Worm (Caenorhabditis elegans) whole organism, young adult: ENCODE results near the gene Y39A1C.1.

Experiments used
- B0035.1 ChIP-seq: sonication (generic microtip); optimal IDR thresholded peaks from 2 replicates; lab custom pipeline; 2016; ENCODE audit warnings: missing genetic modification characterization, mild to moderate bottlenecking, missing compliant biosample characterization, missing genotype, missing genetic modification reagents
- B0261.1 ChIP-seq: sonication (generic microtip); optimal IDR thresholded peaks from 2 replicates; lab custom pipeline; 2016; ENCODE audit warnings: mild to moderate bottlenecking, missing genetic modification characterization, moderate library complexity, missing compliant biosample characterization
- D2030.7 ChIP-seq: fragments of 200-800 bp; sonication (Bioruptor generic); IDR thresholded peaks from 2 replicates; pipeline ENCODE4 v1.3.6; 2022; ENCODE audit warnings: missing genetic modification reagents, missing genetic modification characterization, missing compliant biosample characterization
- F22D6.2 ChIP-seq: sonication (generic microtip); optimal IDR thresholded peaks from 2 replicates; lab custom pipeline; 2016; ENCODE audit warnings: mild to moderate bottlenecking, missing genetic modification characterization, missing compliant biosample characterization
- F23B12.7 ChIP-seq: sonication (generic microtip); optimal IDR thresholded peaks from 2 replicates; lab custom pipeline; 2017; ENCODE audit warnings: missing genetic modification characterization, mild to moderate bottlenecking, missing compliant biosample characterization, antibody characterized with exemption, moderate library complexity; ENCODE audit not compliant: insufficient read depth
- F33H1.4 ChIP-seq: fragments of 200-800 bp; sonication (Bioruptor generic); IDR thresholded peaks from 2 replicates; pipeline ENCODE4 v1.3.6; 2022; ENCODE audit warnings: missing genetic modification reagents, missing genetic modification characterization, missing compliant biosample characterization
- F57A8.1 ChIP-seq: fragments of 200-800 bp; sonication (Bioruptor generic); optimal IDR thresholded peaks from 2 replicates; lab custom pipeline; 2018; ENCODE audit warnings: mild to moderate bottlenecking, missing genetic modification characterization, moderate library complexity, missing compliant biosample characterization
- K12H6.12 ChIP-seq: fragments of 200-800 bp; sonication (Bioruptor generic); optimal IDR thresholded peaks from 2 replicates; lab custom pipeline; 2018; ENCODE audit warnings: mild to moderate bottlenecking, missing genetic modification characterization, missing compliant biosample characterization
- T26A5.8 ChIP-seq: sonication (generic microtip); optimal IDR thresholded peaks from 2 replicates; lab custom pipeline; 2016; ENCODE audit warnings: missing genetic modification characterization, missing compliant biosample characterization
- Y53G8AR.9 ChIP-seq: fragments of 200-800 bp; sonication (Bioruptor generic); conservative IDR thresholded peaks from 2 replicates; pipeline ENCODE4 v1.3.6; 2022; ENCODE audit warnings: missing genetic modification reagents, missing genetic modification characterization, missing compliant biosample characterization
- Y79H2A.3 ChIP-seq: fragments of 200-800 bp; sonication (Bioruptor generic); conservative IDR thresholded peaks from 2 replicates; pipeline ENCODE4 v1.3.6; 2022; ENCODE audit warnings: missing genetic modification reagents, missing genetic modification characterization, missing compliant biosample characterization
- akir-1 ChIP-seq: fragments of 200-800 bp; sonication (Bioruptor generic); optimal IDR thresholded peaks from 2 replicates; lab custom pipeline; 2018; ENCODE audit warnings: mild to moderate bottlenecking, missing genetic modification characterization, moderate library complexity, missing compliant biosample characterization
- aptf-2 ChIP-seq: fragments of 200-800 bp; sonication (Bioruptor generic); conservative IDR thresholded peaks from 2 replicates; pipeline ENCODE4 v1.3.6; 2022; ENCODE audit warnings: missing genetic modification reagents, missing genetic modification characterization, missing compliant biosample characterization
- ccch-3 ChIP-seq: fragments of 200-800 bp; sonication (Bioruptor generic); optimal IDR thresholded peaks from 2 replicates; lab custom pipeline; 2018; ENCODE audit warnings: mild to moderate bottlenecking, missing genetic modification characterization, missing compliant biosample characterization
- cebp-1 ChIP-seq, 2 experiments: fragments of 200-800 bp in 1 of 2; sonication (Bioruptor generic) in 1 of 2; sonication (generic microtip) in 1 of 2; IDR thresholded peaks in 1 of 2; optimal IDR thresholded peaks in 1 of 2; 2 replicates each; pipeline versions ENCODE4 v1.3.6 to Lab custom; 2017 to 2022; ENCODE audit warnings: missing compliant biosample characterization in 2 of 2, missing genetic modification characterization in 2 of 2, mild to moderate bottlenecking in 1 of 2, missing genetic modification reagents in 1 of 2, moderate library complexity in 1 of 2
- dox-1 ChIP-seq: fragments of 200-800 bp; sonication (Bioruptor generic); IDR thresholded peaks from 2 replicates; pipeline ENCODE4 v1.3.6; 2022; ENCODE audit warnings: missing genetic modification reagents, missing genetic modification characterization, missing compliant biosample characterization
- dpl-1 ChIP-seq: fragments of 150-350 bp; optimal IDR thresholded peaks from 2 replicates; lab custom pipeline; 2014; ENCODE audit warnings: missing biosample characterization, missing genetic modification reagents, missing genetic modification characterization
- egl-18 ChIP-seq: fragments of 200-800 bp; sonication (Bioruptor generic); IDR thresholded peaks from 2 replicates; pipeline ENCODE4 v1.3.6; 2022; ENCODE audit warnings: missing genetic modification reagents, missing genetic modification characterization, missing compliant biosample characterization
- hmg-1.2 ChIP-seq: fragments of 200-800 bp; sonication (Bioruptor generic); IDR thresholded peaks from 2 replicates; pipeline ENCODE4 v1.3.6; 2022; ENCODE audit warnings: missing genetic modification reagents, missing genetic modification characterization, missing compliant biosample characterization
- hmg-20 ChIP-seq: fragments of 200-800 bp; sonication (Bioruptor generic); IDR thresholded peaks from 2 replicates; pipeline ENCODE4 v1.3.6; 2022; ENCODE audit warnings: missing genetic modification reagents, missing genetic modification characterization, missing compliant biosample characterization
- let-607 ChIP-seq, 2 experiments: fragments of 200-800 bp in 1 of 2; sonication (Bioruptor generic) in 1 of 2; sonication (generic microtip) in 1 of 2; optimal IDR thresholded peaks; 2 replicates each; lab custom pipeline; 2016 to 2018; ENCODE audit warnings: mild to moderate bottlenecking in 2 of 2, missing compliant biosample characterization in 2 of 2, missing genetic modification characterization in 2 of 2, moderate library complexity in 2 of 2, missing genotype in 1 of 2
- lin-54 ChIP-seq: fragments of 200-800 bp; sonication (Bioruptor generic); optimal IDR thresholded peaks from 2 replicates; lab custom pipeline; 2018; ENCODE audit warnings: mild to moderate bottlenecking, missing genetic modification characterization, missing compliant biosample characterization
- lsl-1 ChIP-seq: fragments of 200-800 bp; sonication (Bioruptor generic); optimal IDR thresholded peaks from 2 replicates; lab custom pipeline; 2018; ENCODE audit warnings: mild to moderate bottlenecking, missing genetic modification characterization, moderate library complexity, missing compliant biosample characterization
- lsy-27 ChIP-seq: sonication (generic microtip); optimal IDR thresholded peaks from 2 replicates; lab custom pipeline; 2017; ENCODE audit warnings: missing genetic modification characterization, mild to moderate bottlenecking, missing compliant biosample characterization, antibody characterized with exemption, missing genotype, borderline replicate concordance; ENCODE audit not compliant: insufficient read depth
- madf-3 ChIP-seq: fragments of 200-800 bp; sonication (Bioruptor generic); IDR thresholded peaks from 2 replicates; pipeline ENCODE4 v1.3.6; 2022; ENCODE audit warnings: missing genetic modification reagents, missing genetic modification characterization, missing compliant biosample characterization
- madf-6 ChIP-seq: fragments of 200-800 bp; sonication (Bioruptor generic); IDR thresholded peaks from 2 replicates; pipeline ENCODE4 v1.3.6; 2022; ENCODE audit warnings: missing genetic modification reagents, missing genetic modification characterization, missing compliant biosample characterization
- madf-8 ChIP-seq: fragments of 200-800 bp; sonication (Bioruptor generic); conservative IDR thresholded peaks from 2 replicates; pipeline ENCODE4 v1.3.6; 2022; ENCODE audit warnings: missing genetic modification reagents, missing genetic modification characterization, missing compliant biosample characterization
- mcd-1 ChIP-seq: fragments of 200-800 bp; sonication (Bioruptor generic); IDR thresholded peaks from 2 replicates; pipeline ENCODE4 v1.3.6; 2022; ENCODE audit warnings: missing genetic modification reagents, missing genetic modification characterization, missing compliant biosample characterization
- mel-28 ChIP-seq: sonication (generic microtip); optimal IDR thresholded peaks from 2 replicates; lab custom pipeline; 2016; ENCODE audit warnings: borderline replicate concordance, mild to moderate bottlenecking, missing genetic modification characterization, missing compliant biosample characterization
- mes-4 ChIP-seq: sonication (generic microtip); optimal IDR thresholded peaks from 2 replicates; lab custom pipeline; 2016; ENCODE audit warnings: missing genotype, missing genetic modification characterization, missing compliant biosample characterization
- nfya-1 ChIP-seq: sonication (generic microtip); optimal IDR thresholded peaks from 2 replicates; lab custom pipeline; 2017; ENCODE audit warnings: antibody characterized with exemption, missing compliant biosample characterization, missing genetic modification characterization, borderline replicate concordance; ENCODE audit not compliant: insufficient read depth
- nfyb-1 ChIP-seq: fragments of 200-800 bp; sonication (Bioruptor generic); IDR thresholded peaks from 2 replicates; pipeline ENCODE4 v1.3.6; 2022; ENCODE audit warnings: missing genetic modification reagents, missing genetic modification characterization, missing compliant biosample characterization
- nhr-27 ChIP-seq: fragments of 200-800 bp; sonication (Bioruptor generic); optimal IDR thresholded peaks from 2 replicates; lab custom pipeline; 2018; ENCODE audit warnings: mild to moderate bottlenecking, missing genetic modification characterization, moderate library complexity, missing compliant biosample characterization
- nhr-80 ChIP-seq: sonication (generic microtip); optimal IDR thresholded peaks from 2 replicates; lab custom pipeline; 2016; ENCODE audit warnings: missing genetic modification characterization, missing compliant biosample characterization
- rec-8 ChIP-seq, 2 experiments: sonication (generic microtip); optimal IDR thresholded peaks; 2 replicates each; lab custom pipeline; 2016; ENCODE audit warnings: mild to moderate bottlenecking in 2 of 2, missing genetic modification characterization in 2 of 2, missing genetic modification reagents in 2 of 2, missing genotype in 2 of 2, missing biosample characterization in 1 of 2, missing compliant biosample characterization in 1 of 2, moderate library complexity in 1 of 2
- snpc-3.4 ChIP-seq: sonication (generic microtip); optimal IDR thresholded peaks from 2 replicates; lab custom pipeline; 2017; ENCODE audit warnings: missing genetic modification characterization, mild to moderate bottlenecking, missing compliant biosample characterization, antibody characterized with exemption, moderate library complexity, missing genotype, missing genetic modification reagents
- somi-1 ChIP-seq: fragments of 200-800 bp; sonication (Bioruptor generic); optimal IDR thresholded peaks from 2 replicates; lab custom pipeline; 2018; ENCODE audit warnings: mild to moderate bottlenecking, missing genetic modification characterization, missing compliant biosample characterization
- sptf-2 ChIP-seq: fragments of 200-800 bp; sonication (Bioruptor generic); optimal IDR thresholded peaks from 2 replicates; lab custom pipeline; 2018; ENCODE audit warnings: mild to moderate bottlenecking, missing genetic modification characterization, missing compliant biosample characterization
- tbp1 ChIP-seq: fragments of 200-800 bp; sonication (Bioruptor generic); optimal IDR thresholded peaks from 2 replicates; lab custom pipeline; 2018; ENCODE audit warnings: mild to moderate bottlenecking, missing genetic modification characterization, missing compliant biosample characterization
- unc-130 ChIP-seq: sonication (generic microtip); optimal IDR thresholded peaks from 2 replicates; lab custom pipeline; 2016; ENCODE audit warnings: missing genetic modification reagents, missing genetic modification characterization, missing compliant biosample characterization
- unc-62 ChIP-seq: fragments of 150-350 bp; optimal IDR thresholded peaks from 2 replicates; lab custom pipeline; 2014; ENCODE audit warnings: missing biosample characterization, missing genetic modification reagents, missing genetic modification characterization
- zfh-2 ChIP-seq: fragments of 200-800 bp; sonication (Bioruptor generic); conservative IDR thresholded peaks from 2 replicates; pipeline ENCODE4 v1.3.6; 2022; ENCODE audit warnings: missing genetic modification reagents, missing genetic modification characterization, missing compliant biosample characterization
- ztf-25 ChIP-seq: fragments of 200-800 bp; sonication (Bioruptor generic); IDR thresholded peaks from 2 replicates; pipeline ENCODE4 v1.3.6; 2022; ENCODE audit warnings: missing genetic modification reagents, missing genetic modification characterization, missing compliant biosample characterization

Y39A1C.1 gene

DNA sequence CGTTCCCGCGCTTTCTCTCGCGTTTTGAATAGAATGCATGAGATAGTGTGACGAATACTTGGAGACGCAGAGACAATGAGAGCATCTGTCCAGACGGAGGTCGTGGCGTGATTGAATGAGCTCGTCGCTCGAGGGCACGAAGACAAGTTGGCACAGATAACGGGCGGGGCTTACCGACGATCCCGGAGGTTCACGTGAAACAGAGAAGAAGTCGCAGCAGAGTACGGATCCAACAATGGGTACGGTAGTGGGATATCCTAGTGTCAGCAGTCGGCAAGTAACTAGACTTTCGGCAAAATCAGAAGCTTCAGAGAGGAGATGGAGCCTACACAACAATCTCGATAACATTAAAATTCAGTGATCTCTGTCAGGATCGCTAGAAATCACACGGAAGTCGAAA is 35.5 kb upstream of the Y39A1C.1 start (continued):
- TF ChIP-seq mcd-1, result peak; percentile 35; the same call in 1 of the 2 replicates
- TF ChIP-seq tbp1, result no peak
- no peak for TF ChIP-seq dox-1 (GFP tag; lab: Robert Waterston, UW)
- peak; percentile 74; the same call in 1 of the 2 replicates for TF ChIP-seq nfyb-1 (GFP tag; lab: Robert Waterston, UW)
- TF ChIP-seq K12H6.12 (tag; lab: Kevin White, UChicago), result peak; percentile 52
- TF ChIP-seq rec-8 (tag; optimal IDR thresholded peaks at IDR 0.05; lab: Kevin White, UChicago), result no peak
- TF ChIP-seq lin-54 (GFP tag; lab: Kevin White, UChicago), result peak; percentile 26
- TF ChIP-seq F57A8.1 (GFP tag; lab: Kevin White, UChicago), result no peak
- TF ChIP-seq somi-1 (GFP tag; lab: Kevin White, UChicago), result peak; percentile 21
- TF ChIP-seq madf-6 (GFP tag; lab: Robert Waterston, UW), result 0 out of 2 replicates have a peak, but pooled peaks have one; percentile 17
- no peak for TF ChIP-seq hmg-20
- peak; percentile 51; the same call in 1 of the 2 replicates for TF ChIP-seq hmg-1.2 (GFP tag; lab: Robert Waterston, UW)
- TF ChIP-seq nhr-80 (tag; lab: Kevin White, UChicago), result peak; percentile 4

DNA sequence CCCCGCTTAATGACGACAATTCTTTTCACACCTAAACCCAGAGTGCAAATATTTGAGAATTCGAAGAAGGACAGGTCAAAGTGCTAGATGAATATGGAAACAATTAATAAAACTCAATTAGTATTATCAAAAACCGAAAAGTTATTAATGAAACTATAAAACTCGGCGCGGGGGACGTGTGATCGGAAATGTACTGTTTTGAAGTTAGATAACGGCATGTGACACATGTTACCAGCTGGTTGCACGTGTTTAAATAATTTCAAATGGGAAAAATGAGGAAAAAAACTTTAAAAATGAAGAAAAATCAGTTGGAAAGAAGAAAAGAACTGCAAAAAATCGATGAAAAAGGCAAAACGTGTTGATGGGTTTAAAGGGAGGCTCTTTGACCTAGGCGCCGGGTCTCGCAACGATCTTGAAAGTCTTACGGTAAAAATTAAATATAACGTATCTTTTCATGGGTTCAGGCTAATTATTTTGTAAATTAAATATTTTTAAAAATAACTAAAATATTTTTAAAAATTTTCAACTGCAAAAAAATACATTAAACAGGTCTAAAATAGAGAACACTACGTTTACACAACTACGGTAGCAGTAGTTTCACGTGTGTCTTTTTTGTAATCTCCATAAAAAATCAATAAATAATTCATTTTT is 34.5 kb upstream of the Y39A1C.1 start:
- TF ChIP-seq madf-8 (peak; percentile 56), B0035.1 (tag; lab: Kevin White, UChicago) (no peak), mes-4 (tag; lab: Kevin White, UChicago) (no peak), ccch-3 (GFP tag; lab: Kevin White, UChicago) (no peak), nhr-27 (tag; lab: Kevin White, UChicago) (no peak), madf-6 (GFP tag; lab: Robert Waterston, UW) (peak; percentile 78), sptf-2 (GFP tag; lab: Kevin White, UChicago) (no peak), nfya-1 (no peak), F22D6.2 (tag; lab: Kevin White, UChicago) (no peak), dpl-1 (GFP tag; lab: Kevin White, UChicago) (no peak), T26A5.8 (no peak), nhr-80 (tag; lab: Kevin White, UChicago) (peak; percentile 4), F33H1.4 (GFP tag; lab: Robert Waterston, UW) (peak; percentile 88), unc-130 (GFP tag; lab: Kevin White, UChicago) (no peak), B0261.1 (tag; lab: Kevin White, UChicago) (no peak), aptf-2 (no peak), unc-62 (GFP tag; lab: Kevin White, UChicago) (no peak), Y53G8AR.9 (0 out of 2 replicates have a peak, but pooled peaks have one; percentile 48), let-607 (tag; optimal IDR thresholded peaks at IDR 0.05; lab: Kevin White, UChicago) (peak in 1 of 2 experiments; percentile 61), ztf-25 (no peak), Y79H2A.3 (GFP tag; lab: Robert Waterston, UW) (no peak), madf-3 (GFP tag; lab: Robert Waterston, UW) (no peak), nfyb-1 (GFP tag; lab: Robert Waterston, UW) (0 out of 2 replicates have a peak, but pooled peaks have one; percentile 23), mel-28 (no peak), dox-1 (GFP tag; lab: Robert Waterston, UW) (peak; percentile 37; the same call in 1 of the 2 replicates), cebp-1 (GFP tag; IDR thresholded peaks at IDR 0.05; lab: Robert Waterston, UW) (no peak), cebp-1 (tag; optimal IDR thresholded peaks at IDR 0.05; lab: Kevin White, UChicago) (peak; percentile 31), D2030.7 (GFP tag; lab: Robert Waterston, UW) (peak; percentile 42; the same call in 1 of the 2 replicates), F23B12.7 (tag; lab: Kevin White, UChicago) (peak; percentile 16), lsy-27 (tag; lab: Kevin White, UChicago) (no peak), snpc-3.4 (tag; lab: Kevin White, UChicago) (no peak), egl-18 (GFP tag; lab: Robert Waterston, UW) (no peak), zfh-2 (GFP tag; lab: Robert Waterston, UW) (no peak), lsl-1 (peak; percentile 96), akir-1 (GFP tag; lab: Kevin White, UChicago) (no peak)
